Worm (Caenorhabditis elegans) whole organism, late embryonic: ENCODE results near the gene R186.3.

ENCODE experiments used
- C38D4.7 ChIP-seq: fragments of 200-800 bp; sonication (Bioruptor generic); optimal IDR thresholded peaks from 2 replicates; lab custom pipeline; 2018; ENCODE audit warnings: mild to moderate bottlenecking, missing genetic modification characterization, moderate library complexity, missing compliant biosample characterization
- Y22D7AL.16 ChIP-seq: sonication (generic microtip); optimal IDR thresholded peaks from 2 replicates; lab custom pipeline; 2016; ENCODE audit warnings: missing genetic modification characterization, missing compliant biosample characterization
- ceh-18 ChIP-seq: sonication (generic microtip); optimal IDR thresholded peaks from 2 replicates; lab custom pipeline; 2016; ENCODE audit warnings: missing genetic modification characterization, missing compliant biosample characterization
- ceh-22 ChIP-seq: sonication (generic microtip); optimal IDR thresholded peaks from 2 replicates; lab custom pipeline; 2017; ENCODE audit warnings: missing biosample characterization, missing genetic modification characterization
- ceh-30 ChIP-seq: fragments of 150-350 bp; optimal IDR thresholded peaks from 2 replicates; lab custom pipeline; 2014; ENCODE audit warnings: missing biosample characterization, missing genetic modification characterization
- ceh-34 ChIP-seq: sonication (generic microtip); optimal IDR thresholded peaks from 2 replicates; lab custom pipeline; 2016; ENCODE audit warnings: mild to moderate bottlenecking, missing genetic modification characterization, missing compliant biosample characterization
- ceh-6 ChIP-seq: fragments of 200-800 bp; sonication (Bioruptor generic); optimal IDR thresholded peaks from 2 replicates; lab custom pipeline; 2018; ENCODE audit warnings: mild to moderate bottlenecking, missing genetic modification characterization, missing compliant biosample characterization
- che-1 ChIP-seq: sonication (generic microtip); optimal IDR thresholded peaks from 2 replicates; lab custom pipeline; 2016; ENCODE audit warnings: mild to moderate bottlenecking, missing genetic modification characterization, missing compliant biosample characterization
- elt-2 ChIP-seq: sonication (generic microtip); optimal IDR thresholded peaks from 2 replicates; lab custom pipeline; 2016; ENCODE audit warnings: missing genetic modification reagents, missing genetic modification characterization, missing compliant biosample characterization
- ets-4 ChIP-seq: sonication (generic microtip); optimal IDR thresholded peaks from 2 replicates; lab custom pipeline; 2016; ENCODE audit warnings: missing genetic modification characterization, missing compliant biosample characterization
- fkh-10 ChIP-seq: fragments of 150-350 bp; optimal IDR thresholded peaks from 2 replicates; lab custom pipeline; 2014; ENCODE audit warnings: missing biosample characterization, missing genetic modification reagents, missing genetic modification characterization
- fkh-6 ChIP-seq: sonication (generic microtip); optimal IDR thresholded peaks from 2 replicates; lab custom pipeline; 2016; ENCODE audit warnings: missing genetic modification characterization, missing compliant biosample characterization
- hlh-13 ChIP-seq: fragments of 200-800 bp; sonication (Bioruptor generic); optimal IDR thresholded peaks from 2 replicates; lab custom pipeline; 2018; ENCODE audit warnings: mild to moderate bottlenecking, missing genetic modification characterization, missing compliant biosample characterization
- lim-6 ChIP-seq: sonication (generic microtip); optimal IDR thresholded peaks from 2 replicates; lab custom pipeline; 2016; ENCODE audit warnings: missing genetic modification characterization, missing compliant biosample characterization
- lin-11 ChIP-seq: fragments of 200-800 bp; sonication (Bioruptor generic); optimal IDR thresholded peaks from 2 replicates; lab custom pipeline; 2018; ENCODE audit warnings: mild to moderate bottlenecking, missing genetic modification characterization, missing compliant biosample characterization
- pag-3 ChIP-seq: sonication (generic microtip); optimal IDR thresholded peaks from 2 replicates; lab custom pipeline; 2016; ENCODE audit warnings: missing compliant biosample characterization, missing genetic modification characterization, borderline replicate concordance
- pat-9 ChIP-seq: fragments of 200-800 bp; sonication (Bioruptor generic); optimal IDR thresholded peaks from 2 replicates; lab custom pipeline; 2018; ENCODE audit warnings: mild to moderate bottlenecking, missing genetic modification characterization, moderate library complexity, missing compliant biosample characterization
- pax-1 ChIP-seq: fragments of 150-350 bp; optimal IDR thresholded peaks from 2 replicates; lab custom pipeline; 2014; ENCODE audit warnings: missing biosample characterization, missing genetic modification characterization
- pqm-1 ChIP-seq: sonication (generic microtip); optimal IDR thresholded peaks from 2 replicates; lab custom pipeline; 2016; ENCODE audit warnings: missing genetic modification characterization, missing compliant biosample characterization
- sox-2 ChIP-seq: fragments of 200-800 bp; sonication (Bioruptor generic); IDR thresholded peaks from 2 replicates; pipeline ENCODE4 v1.3.6; 2022; ENCODE audit warnings: missing genetic modification reagents, missing genetic modification characterization, missing compliant biosample characterization
- unc-86 ChIP-seq: sonication (generic microtip); optimal IDR thresholded peaks from 2 replicates; lab custom pipeline; 2016; ENCODE audit warnings: missing genetic modification characterization, missing compliant biosample characterization

Gene R186.3

DNA sequence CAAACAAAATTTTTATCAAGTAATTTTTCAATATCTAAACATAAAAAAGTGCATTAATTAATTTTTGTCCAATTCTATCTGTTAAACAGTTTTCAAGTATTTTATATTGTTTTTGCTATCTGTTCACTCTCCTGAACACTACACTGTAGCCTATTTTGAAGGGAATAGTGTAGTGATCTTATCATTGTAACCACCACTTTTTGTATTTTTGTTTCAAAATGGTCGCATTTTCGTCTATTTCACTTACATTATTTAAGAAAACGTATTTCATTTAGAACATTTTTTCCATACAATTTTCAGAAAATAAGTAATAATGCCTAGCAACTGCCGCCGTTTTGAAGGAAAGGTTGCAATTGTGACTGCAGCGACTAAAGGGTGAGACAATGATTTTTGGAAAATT lies 44.7 kb downstream of the R186.3 start, which contains the start of gene dhrs-4:
TSS of gene dhrs-4 (plus strand) at position 301 of the 400 bp plus-strand sequence.
- TF ChIP-seq fkh-6 (no peak), C38D4.7 (GFP tag; lab: Kevin White, UChicago) (no peak), ceh-30 (tag; lab: Kevin White, UChicago) (no peak), pag-3 (no peak), elt-2 (tag; lab: Kevin White, UChicago) (no peak)
- TF ChIP-seq, all 69 proteins: peak for 0

DNA sequence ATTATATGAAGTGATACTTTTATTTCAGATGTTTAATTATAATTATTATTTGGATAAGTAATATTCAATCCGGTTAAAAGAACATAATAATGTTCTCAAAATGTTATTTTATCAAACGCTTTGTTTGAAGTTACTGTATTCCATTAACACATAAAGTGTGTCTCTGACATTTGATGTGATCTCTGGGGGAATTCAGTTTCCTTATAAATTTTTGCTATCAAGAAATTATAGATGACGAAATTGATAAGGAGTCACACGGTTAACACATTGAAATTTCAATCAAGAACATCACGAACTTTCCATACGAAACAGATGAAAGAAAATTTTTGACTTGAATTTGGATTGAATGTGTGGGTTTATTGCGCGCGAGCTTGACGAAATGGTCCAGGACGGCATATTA lies 45.3 kb downstream of the R186.3 start:
- TF ChIP-seq che-1 (tag; lab: Kevin White, UChicago) (no peak), C38D4.7 (GFP tag; lab: Kevin White, UChicago) (no peak), ceh-22 (tag; lab: Kevin White, UChicago) (no peak), ets-4 (tag; lab: Kevin White, UChicago) (no peak), pqm-1 (tag; lab: Kevin White, UChicago) (no peak), unc-86 (no peak), lim-6 (tag; lab: Kevin White, UChicago) (no peak), lin-11 (tag; lab: Kevin White, UChicago) (no peak), pax-1 (no peak), ceh-18 (tag; lab: Kevin White, UChicago) (no peak), hlh-13 (no peak), ceh-6 (GFP tag; lab: Kevin White, UChicago) (no peak), fkh-10 (GFP tag; lab: Kevin White, UChicago) (no peak), ceh-30 (tag; lab: Kevin White, UChicago) (no peak), pat-9 (tag; lab: Kevin White, UChicago) (no peak), ceh-34 (no peak)

DNA sequence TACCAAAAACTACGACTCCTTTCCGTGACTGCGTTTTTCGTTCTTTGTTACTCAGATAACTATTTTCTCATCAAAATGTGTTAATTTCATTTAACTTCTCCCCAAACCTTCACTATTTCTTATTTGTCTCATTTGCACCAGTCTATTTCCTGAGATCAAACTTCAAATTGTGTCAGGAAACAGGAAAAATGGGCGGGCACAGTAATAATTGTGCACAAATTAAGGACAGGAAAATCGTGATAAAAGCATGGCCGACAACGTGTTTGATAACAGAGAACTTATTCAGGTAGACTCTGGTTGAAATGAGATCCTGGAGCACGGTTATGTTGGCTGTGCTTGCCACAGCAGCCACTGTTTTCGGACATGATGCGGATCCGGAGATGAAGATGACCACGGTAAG lies 47.3 kb downstream of the R186.3 start, which contains the start of gene lipl-1:
TSS of gene lipl-1 (plus strand) at position 282 of the 400 bp plus-strand sequence.
- no peak for TF ChIP-seq pat-9 (tag; lab: Kevin White, UChicago)
- no peak for TF ChIP-seq ceh-34
- no peak for TF ChIP-seq sox-2
- no peak for TF ChIP-seq Y22D7AL.16
